Worm (Caenorhabditis elegans) whole organism, L4 larva: ENCODE measurements around the gene chil-2.
A peak's percentile ranks its signal among the peaks of the same experiment; 100 is the strongest.

Experiments
- F26F4.8 ChIP-seq: fragments of 200-800 bp; sonication (Bioruptor generic); conservative IDR thresholded peaks from 2 replicates; pipeline ENCODE4 v1.3.6; 2022; ENCODE audit warnings: missing genetic modification characterization, missing compliant biosample characterization
- F37D6.2 ChIP-seq: sonication (generic microtip); optimal IDR thresholded peaks from 2 replicates; lab custom pipeline; 2016; ENCODE audit warnings: mild to moderate bottlenecking, missing genetic modification characterization, missing compliant biosample characterization
- F49E8.2 ChIP-seq: sonication (generic microtip); optimal IDR thresholded peaks from 2 replicates; lab custom pipeline; 2016; ENCODE audit warnings: missing compliant biosample characterization, mild to moderate bottlenecking, missing genetic modification characterization, borderline replicate concordance
- R02D3.7 ChIP-seq: fragments of 150-350 bp; sonication (generic microtip); optimal IDR thresholded peaks from 3 replicates; lab custom pipeline; 2014; ENCODE audit warnings: missing biosample characterization, missing genetic modification characterization
- Y105C5A.15 ChIP-seq: fragments of 200-800 bp; sonication (Bioruptor generic); IDR thresholded peaks from 2 replicates; pipeline ENCODE4 v1.3.6; 2022; ENCODE audit warnings: missing genetic modification characterization, missing compliant biosample characterization
- ZK546.5 ChIP-seq, 2 experiments: sonication (generic microtip); optimal IDR thresholded peaks; 2 replicates each; lab custom pipeline; 2017; ENCODE audit warnings: missing biosample characterization in 2 of 2, missing genetic modification characterization in 2 of 2
- aha-1 ChIP-seq: fragments of 150-350 bp; peaks from one replicate; lab custom pipeline; 2014; ENCODE audit warnings: missing biosample characterization, missing genetic modification characterization
- ama-1 ChIP-seq: fragments of 150-350 bp; optimal IDR thresholded peaks from 2 replicates; lab custom pipeline; 2014; ENCODE audit warnings: inconsistent platforms, mixed read lengths
- arid-1 ChIP-seq: fragments of 200-800 bp; sonication (Bioruptor generic); conservative IDR thresholded peaks from 2 replicates; pipeline ENCODE4 v1.3.6; 2022; ENCODE audit warnings: missing genetic modification reagents, missing genetic modification characterization, missing compliant biosample characterization
- ceh-28 ChIP-seq: fragments of 150-350 bp; optimal IDR thresholded peaks from 2 replicates; lab custom pipeline; 2014; ENCODE audit warnings: missing biosample characterization, missing genetic modification reagents, missing genetic modification characterization
- ceh-82 ChIP-seq: sonication (generic microtip); optimal IDR thresholded peaks from 2 replicates; lab custom pipeline; 2017; ENCODE audit warnings: missing biosample characterization, missing genetic modification characterization
- cey-2 ChIP-seq: sonication (generic microtip); optimal IDR thresholded peaks from 3 replicates; lab custom pipeline; 2017; ENCODE audit warnings: missing genetic modification characterization, mild to moderate bottlenecking, missing compliant biosample characterization, antibody characterized with exemption, borderline replicate concordance; ENCODE audit not compliant: insufficient read depth
- ctbp-1 ChIP-seq: fragments of 200-800 bp; sonication (Bioruptor generic); IDR thresholded peaks from 2 replicates; pipeline ENCODE4 v1.3.6; 2022; ENCODE audit warnings: missing genetic modification reagents, missing genetic modification characterization, missing compliant biosample characterization
- daf-16 ChIP-seq, 3 experiments: sonication (generic microtip); optimal IDR thresholded peaks; 2 replicates each; lab custom pipeline; 2016 to 2017; ENCODE audit warnings: missing genetic modification characterization in 3 of 3, missing genetic modification reagents in 3 of 3, mild to moderate bottlenecking in 2 of 3, missing compliant biosample characterization in 2 of 3, missing biosample characterization in 1 of 3, moderate library complexity in 1 of 3
- daf-19 ChIP-seq: fragments of 200-800 bp; sonication (Bioruptor generic); conservative IDR thresholded peaks from 2 replicates; pipeline ENCODE4 v1.3.6; 2022; ENCODE audit warnings: missing genetic modification characterization, missing compliant biosample characterization
- dmd-6 ChIP-seq: fragments of 200-800 bp; sonication (Bioruptor generic); IDR thresholded peaks from 2 replicates; pipeline ENCODE4 v1.3.6; 2022; ENCODE audit warnings: missing genetic modification reagents, missing genetic modification characterization, missing compliant biosample characterization
- dpl-1 ChIP-seq: fragments of 150-350 bp; optimal IDR thresholded peaks from 2 replicates; lab custom pipeline; 2014; ENCODE audit warnings: missing biosample characterization, missing genetic modification reagents, missing genetic modification characterization
- dve-1 ChIP-seq: sonication (generic microtip); optimal IDR thresholded peaks from 2 replicates; lab custom pipeline; 2017; ENCODE audit warnings: antibody characterized with exemption, mild to moderate bottlenecking, missing genetic modification characterization, missing compliant biosample characterization; ENCODE audit not compliant: insufficient read depth
- egl-43 ChIP-seq: fragments of 200-800 bp; sonication (Bioruptor generic); IDR thresholded peaks from 2 replicates; pipeline ENCODE4 v1.3.6; 2022; ENCODE audit warnings: missing genetic modification reagents, missing genetic modification characterization, missing compliant biosample characterization
- fkh-10 ChIP-seq: fragments of 150-350 bp; optimal IDR thresholded peaks from 2 replicates; lab custom pipeline; 2014; ENCODE audit warnings: missing biosample characterization, missing genetic modification reagents, missing genetic modification characterization
- fos-1 ChIP-seq: fragments of 150-350 bp; optimal IDR thresholded peaks from 2 replicates; lab custom pipeline; 2014; ENCODE audit warnings: missing biosample characterization, missing genetic modification characterization
- hlh-30 ChIP-seq: sonication (generic microtip); optimal IDR thresholded peaks from 2 replicates; lab custom pipeline; 2017; ENCODE audit warnings: antibody characterized with exemption, mild to moderate bottlenecking, missing genetic modification characterization, missing compliant biosample characterization; ENCODE audit not compliant: insufficient read depth
- lin-29 ChIP-seq: fragments of 200-800 bp; sonication (Bioruptor generic); IDR thresholded peaks from 2 replicates; pipeline ENCODE4 v1.3.6; 2022; ENCODE audit warnings: missing genetic modification reagents, missing genetic modification characterization, missing compliant biosample characterization
- lin-39 ChIP-seq: fragments of 150-350 bp; optimal IDR thresholded peaks from 2 replicates; lab custom pipeline; 2014; ENCODE audit warnings: missing biosample characterization, missing genetic modification reagents, missing genetic modification characterization
- lsy-2 ChIP-seq, 2 experiments: fragments of 150-350 bp in 1 of 2; sonication (generic microtip) in 1 of 2; optimal IDR thresholded peaks; 2 replicates each; lab custom pipeline; 2014 to 2017; ENCODE audit warnings: missing biosample characterization in 2 of 2, missing genetic modification characterization in 2 of 2
- madf-9 ChIP-seq: fragments of 200-800 bp; sonication (Bioruptor generic); conservative IDR thresholded peaks from 2 replicates; pipeline ENCODE4 v1.3.6; 2022; ENCODE audit warnings: missing genetic modification reagents, missing genetic modification characterization, missing compliant biosample characterization
- mdl-1 ChIP-seq, 2 experiments: fragments of 150-350 bp in 1 of 2; sonication (generic microtip) in 1 of 2; optimal IDR thresholded peaks; 2 replicates each; lab custom pipeline; 2014 to 2017; ENCODE audit warnings: missing biosample characterization in 2 of 2, missing genetic modification characterization in 2 of 2
- mes-2 ChIP-seq: sonication (generic microtip); optimal IDR thresholded peaks from 2 replicates; lab custom pipeline; 2016; ENCODE audit warnings: missing genotype, mild to moderate bottlenecking, missing genetic modification characterization, missing compliant biosample characterization; ENCODE audit not compliant: poor library complexity, severe bottlenecking
- mxl-3 ChIP-seq: fragments of 200-800 bp; sonication (Bioruptor generic); optimal IDR thresholded peaks from 2 replicates; lab custom pipeline; 2018; ENCODE audit warnings: mild to moderate bottlenecking, missing genetic modification characterization, missing compliant biosample characterization
- nhr-11 ChIP-seq: fragments of 150-350 bp; optimal IDR thresholded peaks from 2 replicates; lab custom pipeline; 2014; ENCODE audit warnings: missing biosample characterization, missing genetic modification characterization
- nhr-28 ChIP-seq: fragments of 150-350 bp; optimal IDR thresholded peaks from 2 replicates; lab custom pipeline; 2014; ENCODE audit warnings: missing biosample characterization, missing genetic modification characterization
- nhr-41 ChIP-seq: fragments of 200-800 bp; sonication (Bioruptor generic); IDR thresholded peaks from 2 replicates; pipeline ENCODE4 v1.3.6; 2022; ENCODE audit warnings: missing genetic modification reagents, missing genetic modification characterization, missing compliant biosample characterization
- nhr-48 ChIP-seq: sonication (generic microtip); optimal IDR thresholded peaks from 2 replicates; lab custom pipeline; 2016; ENCODE audit warnings: mild to moderate bottlenecking, missing genetic modification characterization, missing compliant biosample characterization
- nhr-77 ChIP-seq: fragments of 150-350 bp; optimal IDR thresholded peaks from 2 replicates; lab custom pipeline; 2014; ENCODE audit warnings: missing biosample characterization, missing genetic modification characterization
- php-3 ChIP-seq: fragments of 200-800 bp; sonication (Bioruptor generic); IDR thresholded peaks from 2 replicates; pipeline ENCODE4 v1.3.6; 2022; ENCODE audit warnings: missing genetic modification reagents, missing genetic modification characterization, missing compliant biosample characterization
- pqm-1 ChIP-seq: sonication (generic microtip); optimal IDR thresholded peaks from 2 replicates; lab custom pipeline; 2017; ENCODE audit warnings: missing biosample characterization, missing genetic modification characterization
- snpc-4 ChIP-seq: fragments of 150-350 bp; optimal IDR thresholded peaks from 2 replicates; lab custom pipeline; 2014; ENCODE audit warnings: missing biosample characterization, missing genetic modification characterization
- spr-3 ChIP-seq: fragments of 200-800 bp; sonication (Bioruptor generic); optimal IDR thresholded peaks from 2 replicates; lab custom pipeline; 2018; ENCODE audit warnings: mild to moderate bottlenecking, missing genetic modification characterization, missing compliant biosample characterization
- tra-1 ChIP-seq: fragments of 200-800 bp; sonication (Bioruptor generic); IDR thresholded peaks from 2 replicates; pipeline ENCODE4 v1.3.6; 2022; ENCODE audit warnings: missing genetic modification reagents, missing genetic modification characterization, missing compliant biosample characterization
- unc-130 ChIP-seq: sonication (generic microtip); optimal IDR thresholded peaks from 2 replicates; lab custom pipeline; 2016; ENCODE audit warnings: missing genetic modification reagents, missing genetic modification characterization, missing compliant biosample characterization
- unc-39 ChIP-seq: sonication (generic microtip); optimal IDR thresholded peaks from 2 replicates; lab custom pipeline; 2017; ENCODE audit warnings: missing biosample characterization, missing genetic modification characterization
- unc-62 ChIP-seq, 3 experiments: fragments of 150-350 bp in 1 of 3; sonication (generic microtip); optimal IDR thresholded peaks in 2 of 3; peaks in 1 of 3; 1 replicate in 1 of 3; 2 replicates in 2 of 3; lab custom pipeline; 2014 to 2017; ENCODE audit warnings: missing biosample characterization in 3 of 3, missing genetic modification characterization in 3 of 3, missing genetic modification reagents in 3 of 3, missing genotype in 1 of 3
- ztf-7 ChIP-seq: fragments of 150-350 bp; optimal IDR thresholded peaks from 2 replicates; lab custom pipeline; 2014; ENCODE audit warnings: missing biosample characterization, missing genetic modification characterization

Gene chil-2

DNA sequence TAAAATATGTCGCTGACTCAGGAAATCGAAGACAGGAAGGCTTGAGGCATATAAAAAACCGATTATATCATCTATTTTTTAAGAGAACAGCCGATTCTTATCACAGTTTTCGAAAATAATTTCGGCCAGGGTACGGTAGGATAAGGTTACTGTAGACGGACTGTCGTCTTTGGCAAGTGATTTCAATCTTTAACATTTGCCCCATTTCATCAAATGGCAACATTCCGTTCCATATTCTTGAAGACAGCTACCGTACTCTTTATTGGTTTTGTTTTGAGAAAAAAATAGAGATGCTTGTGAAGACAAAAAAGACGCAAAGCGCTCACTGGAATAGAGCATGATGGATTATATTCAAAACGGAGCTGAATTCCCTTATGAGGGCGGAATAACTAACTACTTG is 24.3 kb upstream of the chil-2 start:
- no peak for TF ChIP-seq ztf-7 (tag; lab: Kevin White, UChicago)
- TF ChIP-seq ZK546.5 (tag; optimal IDR thresholded peaks at IDR 0.05; lab: Kevin White, UChicago), result no peak
- TF ChIP-seq aha-1 (tag; lab: Kevin White, UChicago), result peak; percentile 91
- no peak for TF ChIP-seq daf-16 (GFP tag; optimal IDR thresholded peaks at IDR 0.05; lab: Kevin White, UChicago)
- no peak for TF ChIP-seq daf-16 (tag; optimal IDR thresholded peaks at IDR 0.05; lab: Kevin White, UChicago)
- TF ChIP-seq unc-130 (GFP tag; lab: Kevin White, UChicago), result no peak

- TF ChIP-seq madf-9 (GFP tag; lab: Robert Waterston, UW), result no peak
- TF ChIP-seq R02D3.7 (tag; lab: Kevin White, UChicago), result no peak
- no peak for TF ChIP-seq ama-1 (lab: Kevin White, UChicago)
- no peak for TF ChIP-seq ceh-28 (tag; lab: Kevin White, UChicago)
- peak; percentile 53 for TF ChIP-seq dve-1 (tag; lab: Kevin White, UChicago)
- peak; percentile 95 for TF ChIP-seq php-3 (GFP tag; lab: Robert Waterston, UW)
- peak; percentile 47 for TF ChIP-seq dmd-6 (GFP tag; lab: Robert Waterston, UW)
- TF ChIP-seq daf-16 (GFP tag; optimal IDR thresholded peaks at IDR 0.05; lab: Kevin White, UChicago), result no peak
- peak; percentile 65 for TF ChIP-seq daf-16 (tag; optimal IDR thresholded peaks at IDR 0.05; lab: Kevin White, UChicago)
- TF ChIP-seq pqm-1, result peak; percentile 13
- TF ChIP-seq lin-29 (GFP tag; lab: Robert Waterston, UW), result no peak
- TF ChIP-seq lin-39, result no peak
- TF ChIP-seq ctbp-1 (GFP tag; lab: Robert Waterston, UW), result no peak
Measured at ce11 chrII:9895173-9895572, 20.8 kb upstream of the chil-2 start.

ce11 chrII:9894435-9894834 is 20.0 kb upstream of the chil-2 start, which contains the start of gene F26C11.1:
TSS of gene F26C11.1 (plus strand) at chrII:9894735.
- TF ChIP-seq nhr-41 (no peak), unc-62 (GFP tag; optimal IDR thresholded peaks at IDR 0.05 in 1 of 2; lab: Kevin White, UChicago) (no peak), unc-62 (tag; optimal IDR thresholded peaks at IDR 0.05; lab: Kevin White, UChicago) (no peak), fos-1 (tag; lab: Kevin White, UChicago) (no peak), madf-9 (GFP tag; lab: Robert Waterston, UW) (no peak), ztf-7 (tag; lab: Kevin White, UChicago) (no peak), egl-43 (GFP tag; lab: Robert Waterston, UW) (no peak), mes-2 (tag; lab: Kevin White, UChicago) (no peak), mxl-3 (no peak)

- TF ChIP-seq pqm-1 (no peak), F37D6.2 (tag; lab: Kevin White, UChicago) (no peak), fos-1 (tag; lab: Kevin White, UChicago) (no peak), dpl-1 (GFP tag; lab: Kevin White, UChicago) (peak; percentile 65), arid-1 (GFP tag; lab: Robert Waterston, UW) (no peak), ama-1 (lab: Kevin White, UChicago) (no peak), mdl-1 (tag; optimal IDR thresholded peaks at IDR 0.05; lab: Kevin White, UChicago) (no peak), php-3 (GFP tag; lab: Robert Waterston, UW) (no peak), nhr-48 (tag; lab: Kevin White, UChicago) (no peak), Y105C5A.15 (GFP tag; lab: Robert Waterston, UW) (no peak), cey-2 (tag; lab: Kevin White, UChicago) (no peak), unc-39 (no peak), snpc-4 (no peak), lsy-2 (tag; optimal IDR thresholded peaks at IDR 0.05; lab: Kevin White, UChicago) (peak; percentile 89 to 99), ceh-82 (tag; lab: Kevin White, UChicago) (no peak), unc-130 (GFP tag; lab: Kevin White, UChicago) (peak; percentile 24), nhr-28 (tag; lab: Kevin White, UChicago) (no peak), F26F4.8 (GFP tag; lab: Robert Waterston, UW) (no peak), F49E8.2 (tag; lab: Kevin White, UChicago) (no peak), spr-3 (GFP tag; lab: Kevin White, UChicago) (no peak), madf-9 (GFP tag; lab: Robert Waterston, UW) (no peak), mes-2 (tag; lab: Kevin White, UChicago) (peak; percentile 68), daf-19 (GFP tag; lab: Robert Waterston, UW) (no peak), nhr-77 (peak; percentile 43), tra-1 (GFP tag; lab: Robert Waterston, UW) (no peak), hlh-30 (peak; percentile 45), daf-16 (GFP tag; optimal IDR thresholded peaks at IDR 0.05; lab: Kevin White, UChicago) (no peak), daf-16 (tag; optimal IDR thresholded peaks at IDR 0.05; lab: Kevin White, UChicago) (peak; percentile 46), nhr-11 (tag; lab: Kevin White, UChicago) (peak; percentile 67), fkh-10 (no peak)
Measured at ce11 chrII:9892409-9892808, 18.0 kb upstream of the chil-2 start, which contains the start of gene C08H9.16. TSS of gene C08H9.16 (plus strand) at chrII:9892778.
